Fruit fly (Drosophila melanogaster): ENCODE results near the gene CG15022.

The CG15022 gene

dm6 chr3L:4415326-4416274 lies 44.5 kb downstream of the CG15022 start (continued):
- TF ChIP-seq CG15514 (GFP tag; optimal IDR thresholded peaks at IDR 0.05), result peak; percentile 6
- no peak for TF ChIP-seq fd3F (GFP tag; optimal IDR thresholded peaks at IDR 0.05)
- TF ChIP-seq CG31388 (GFP tag; optimal IDR thresholded peaks at IDR 0.05), result no peak
- TF ChIP-seq grau (tag; optimal IDR thresholded peaks at IDR 0.05), result no peak
- peak; percentile 41; the same call in 1 of the 2 replicates for TF ChIP-seq rib (GFP tag; IDR thresholded peaks at IDR 0.05)
- no peak for TF ChIP-seq CG33557 (GFP tag; optimal IDR thresholded peaks at IDR 0.05)
- TF ChIP-seq nerfin-1 (tag; optimal IDR thresholded peaks at IDR 0.05), result no peak
- no peak for TF ChIP-seq trem (tag; optimal IDR thresholded peaks at IDR 0.05)
- no peak for TF ChIP-seq dpn (GFP tag; optimal IDR thresholded peaks at IDR 0.05)
- TF ChIP-seq mirr (GFP tag; optimal IDR thresholded peaks at IDR 0.05), result peak; percentile 35
- TF ChIP-seq stwl (tag; optimal IDR thresholded peaks at IDR 0.05), result no peak
- TF ChIP-seq CG4617 (GFP tag; optimal IDR thresholded peaks at IDR 0.05; ENCODE audit: borderline replicate concordance), result no peak
- no peak for TF ChIP-seq kay (GFP tag; optimal IDR thresholded peaks at IDR 0.05)
- TF ChIP-seq vnd (GFP tag; IDR thresholded peaks at IDR 0.05; ENCODE audit: partially characterized antibody), result no peak
- peak; percentile 54 for TF ChIP-seq exex (tag; optimal IDR thresholded peaks at IDR 0.05)
- peak; percentile 21 for TF ChIP-seq lab (GFP tag; optimal IDR thresholded peaks at IDR 0.05)
- TF ChIP-seq CG14050 (GFP tag; IDR thresholded peaks at IDR 0.05), result no peak
- TF ChIP-seq Lhr (GFP tag; optimal IDR thresholded peaks at IDR 0.05), result no peak
- no peak for TF ChIP-seq tio (GFP tag; optimal IDR thresholded peaks at IDR 0.05)

dm6 chr3L:4414579-4414978 lies 45.5 kb downstream of the CG15022 start:
- TF ChIP-seq CG1233 (GFP tag; optimal IDR thresholded peaks at IDR 0.05), result no peak
- no peak for TF ChIP-seq CG8290 (GFP tag; optimal IDR thresholded peaks at IDR 0.05)
- TF ChIP-seq CG8290 (tag; optimal IDR thresholded peaks at IDR 0.05), result peak in 1 of 2 experiments; percentile 7
- no peak for TF ChIP-seq ranshi (GFP tag; IDR thresholded peaks at IDR 0.05)
- no peak for TF ChIP-seq NC2α (GFP tag; optimal IDR thresholded peaks at IDR 0.05)
- peak in 1 of 2 experiments; percentile 30 for TF ChIP-seq Pdp1 (GFP tag; optimal IDR thresholded peaks at IDR 0.05)
- no peak for TF ChIP-seq Gug (GFP tag; IDR thresholded peaks at IDR 0.05)
- TF ChIP-seq bowl (GFP tag; IDR thresholded peaks at IDR 0.05), result no peak
- TF ChIP-seq CG4820 (GFP tag; optimal IDR thresholded peaks at IDR 0.05), result no peak
- no peak for TF ChIP-seq CG14050 (GFP tag; IDR thresholded peaks at IDR 0.05)
- TF ChIP-seq CG7357 (GFP tag; IDR thresholded peaks at IDR 0.05), result no peak
- no peak for TF ChIP-seq CG10543 (GFP tag; optimal IDR thresholded peaks at IDR 0.05)
- no peak for TF ChIP-seq CG31388 (GFP tag; optimal IDR thresholded peaks at IDR 0.05)
- TF ChIP-seq sens (GFP tag), result peak; percentile 40
- TF ChIP-seq CG12391 (tag; optimal IDR thresholded peaks at IDR 0.05), result no peak

dm6 chr3L:4413800-4414446 lies 46.2 kb downstream of the CG15022 start:
- TF ChIP-seq Six4 (GFP tag; optimal IDR thresholded peaks at IDR 0.05), result no peak
- no peak for TF ChIP-seq fd64A (GFP tag; optimal IDR thresholded peaks at IDR 0.05)
- no peak for TF ChIP-seq CG18262 (tag; optimal IDR thresholded peaks at IDR 0.05)
- TF ChIP-seq CG10366 (GFP tag; IDR thresholded peaks at IDR 0.05), result peak; percentile 45
- no peak for TF ChIP-seq unpg (GFP tag; optimal IDR thresholded peaks at IDR 0.05)
- TF ChIP-seq CG42726 (GFP tag; IDR thresholded peaks at IDR 0.05; ENCODE audit: partially characterized antibody), result no peak
- no peak for TF ChIP-seq p53 (GFP tag; optimal IDR thresholded peaks at IDR 0.05)
- no peak for TF ChIP-seq lbe (GFP tag; optimal IDR thresholded peaks at IDR 0.05)
- no peak for TF ChIP-seq ap (GFP tag; IDR thresholded peaks at IDR 0.05)
- TF ChIP-seq sim (GFP tag; IDR thresholded peaks at IDR 0.05), result no peak
- no peak for TF ChIP-seq BEAF-32 (GFP tag; optimal IDR thresholded peaks at IDR 0.05)
- TF ChIP-seq CG8290 (GFP tag; optimal IDR thresholded peaks at IDR 0.05), result no peak
- peak in 1 of 2 experiments; percentile 88 for TF ChIP-seq CG8290 (tag; optimal IDR thresholded peaks at IDR 0.05)
- peak; percentile 45; the same call in 2 of the 3 replicates for TF ChIP-seq CG34224 (GFP tag; IDR thresholded peaks at IDR 0.05; ENCODE audit: partially characterized antibody)
- TF ChIP-seq CG30431 (GFP tag; optimal IDR thresholded peaks at IDR 0.05), result no peak
- TF ChIP-seq CG7357 (GFP tag; IDR thresholded peaks at IDR 0.05), result no peak
- TF ChIP-seq az2 (GFP tag; optimal IDR thresholded peaks at IDR 0.05), result no peak
